Worm (Caenorhabditis elegans): ENCODE results near the gene swt-6.

Gene swt-6

ce11 chrV:13908120-13908915 lies 45.8 kb upstream of the swt-6 start:
- TF ChIP-seq ZK185.1 (tag; optimal IDR thresholded peaks at IDR 0.05; ENCODE audit: poor library complexity, severe bottlenecking) (no peak), ekl-4 (GFP tag; IDR thresholded peaks at IDR 0.05) (no peak; the same call in 1 of the 2 replicates), cebp-2 (GFP tag; IDR thresholded peaks at IDR 0.05) (no peak), F22D6.2 (tag; optimal IDR thresholded peaks at IDR 0.05) (no peak), tbx-9 (tag; optimal IDR thresholded peaks at IDR 0.05; ENCODE audit: borderline replicate concordance) (no peak), dpff-1 (tag; optimal IDR thresholded peaks at IDR 0.05) (no peak), nfya-2 (GFP tag; IDR thresholded peaks at IDR 0.05) (no peak), Y95B8A.8 (GFP tag; IDR thresholded peaks at IDR 0.05) (peak; percentile 71; the same call in 1 of the 2 replicates), fkh-3 (tag; optimal IDR thresholded peaks at IDR 0.05) (no peak), ceh-100 (GFP tag; IDR thresholded peaks at IDR 0.05) (no peak), ama-1 (optimal IDR thresholded peaks at IDR 0.05) (peak; percentile 53), ama-1 (GFP tag; optimal IDR thresholded peaks at IDR 0.05) (no peak), unc-130 (GFP tag; optimal IDR thresholded peaks at IDR 0.05) (no peak), mes-4 (tag; optimal IDR thresholded peaks at IDR 0.05) (no peak), B0336.3 (GFP tag; IDR thresholded peaks at IDR 0.05) (peak; percentile 15), hmg-1.2 (GFP tag; IDR thresholded peaks at IDR 0.05) (no peak), F52B5.7 (tag; optimal IDR thresholded peaks at IDR 0.05) (no peak), F57C9.4 (tag; optimal IDR thresholded peaks at IDR 0.05) (no peak), B0019.2 (GFP tag; conservative IDR thresholded peaks at IDR 0.05) (no peak), madf-8 (GFP tag; conservative IDR thresholded peaks at IDR 0.05) (no peak), let-607 (tag; optimal IDR thresholded peaks at IDR 0.05) (no peak), hlh-12 (tag; optimal IDR thresholded peaks at IDR 0.05) (no peak), F10E7.11 (tag; optimal IDR thresholded peaks at IDR 0.05) (no peak), lsl-1 (GFP tag; optimal IDR thresholded peaks at IDR 0.05) (no peak), lag-1 (GFP tag; IDR thresholded peaks at IDR 0.05) (no peak), athp-1 (tag; optimal IDR thresholded peaks at IDR 0.05) (peak; percentile 1), tlf-1 (GFP tag; optimal IDR thresholded peaks at IDR 0.05) (no peak), F23B12.7 (tag; optimal IDR thresholded peaks at IDR 0.05; ENCODE audit: insufficient read depth) (no peak), nhr-80 (tag; optimal IDR thresholded peaks at IDR 0.05) (no peak), F37B4.10 (GFP tag; IDR thresholded peaks at IDR 0.05) (no peak), bed-1 (GFP tag; IDR thresholded peaks at IDR 0.05) (no peak), lin-40 (tag; optimal IDR thresholded peaks at IDR 0.05) (no peak), attf-5 (GFP tag; optimal IDR thresholded peaks at IDR 0.05) (no peak), ceh-27 (GFP tag; optimal IDR thresholded peaks at IDR 0.05) (no peak), nhr-120 (GFP tag; IDR thresholded peaks at IDR 0.05) (no peak), repo-1 (tag; optimal IDR thresholded peaks at IDR 0.05) (no peak), ztf-3 (GFP tag; optimal IDR thresholded peaks at IDR 0.05) (peak; percentile 41), egl-44 (GFP tag; IDR thresholded peaks at IDR 0.05) (no peak), K11D2.4 (GFP tag; IDR thresholded peaks at IDR 0.05) (peak; percentile 45), Y67H2A.10 (GFP tag; conservative IDR thresholded peaks at IDR 0.05) (no peak), sdz-38 (tag; optimal IDR thresholded peaks at IDR 0.05) (no peak), Y53F4B.3 (GFP tag; IDR thresholded peaks at IDR 0.05) (no peak), ets-4 (GFP tag; optimal IDR thresholded peaks at IDR 0.05) (no peak), C17E4.6 (GFP tag; IDR thresholded peaks at IDR 0.05) (no peak), ztf-6 (GFP tag; IDR thresholded peaks at IDR 0.05) (no peak), nfyb-1 (GFP tag; IDR thresholded peaks at IDR 0.05) (peak; percentile 64), lin-26 (GFP tag; IDR thresholded peaks at IDR 0.05) (no peak), ztf-26 (tag; optimal IDR thresholded peaks at IDR 0.05) (no peak), zfh-2 (GFP tag; conservative IDR thresholded peaks at IDR 0.05) (no peak)

Data from whole organism, young adult.